Worm (Caenorhabditis elegans) whole organism, L4 larva: ENCODE measurements around the gene sfxn-1.4.

Source experiments
- R02D3.7 ChIP-seq: fragments of 150-350 bp; sonication (generic microtip); optimal IDR thresholded peaks from 3 replicates; lab custom pipeline; 2014; ENCODE audit warnings: missing biosample characterization, missing genetic modification characterization
- T20F7.1 ChIP-seq: fragments of 200-800 bp; sonication (Bioruptor generic); optimal IDR thresholded peaks from 2 replicates; lab custom pipeline; 2018; ENCODE audit warnings: mild to moderate bottlenecking, missing genetic modification characterization, missing compliant biosample characterization
- Y48G9A.11 ChIP-seq: fragments of 200-800 bp; sonication (Bioruptor generic); IDR thresholded peaks from 2 replicates; pipeline ENCODE4 v1.3.6; 2022; ENCODE audit warnings: missing genetic modification reagents, missing genetic modification characterization, missing compliant biosample characterization
- Y5F2A.4 ChIP-seq: fragments of 200-800 bp; sonication (Bioruptor generic); optimal IDR thresholded peaks from 2 replicates; lab custom pipeline; 2018; ENCODE audit warnings: mild to moderate bottlenecking, missing genetic modification characterization, missing compliant biosample characterization
- Y75B8A.6 ChIP-seq: fragments of 200-800 bp; sonication (Bioruptor generic); IDR thresholded peaks from 2 replicates; pipeline ENCODE4 v1.3.6; 2022; ENCODE audit warnings: missing genetic modification reagents, missing genetic modification characterization, missing compliant biosample characterization
- aha-1 ChIP-seq: fragments of 150-350 bp; peaks from one replicate; lab custom pipeline; 2014; ENCODE audit warnings: missing biosample characterization, missing genetic modification characterization
- ceh-28 ChIP-seq: fragments of 150-350 bp; optimal IDR thresholded peaks from 2 replicates; lab custom pipeline; 2014; ENCODE audit warnings: missing biosample characterization, missing genetic modification reagents, missing genetic modification characterization
- ceh-44 ChIP-seq: fragments of 200-800 bp; sonication (Bioruptor generic); IDR thresholded peaks from 2 replicates; pipeline ENCODE4 v1.3.6; 2022; ENCODE audit warnings: missing genetic modification reagents, missing genetic modification characterization, missing compliant biosample characterization
- ceh-62 ChIP-seq: sonication (generic microtip); optimal IDR thresholded peaks from 2 replicates; lab custom pipeline; 2017; ENCODE audit warnings: missing biosample characterization, missing genetic modification characterization
- ceh-82 ChIP-seq: sonication (generic microtip); optimal IDR thresholded peaks from 2 replicates; lab custom pipeline; 2017; ENCODE audit warnings: missing biosample characterization, missing genetic modification characterization
- daf-8 ChIP-seq: fragments of 200-800 bp; sonication (Bioruptor generic); IDR thresholded peaks from 2 replicates; pipeline ENCODE4 v1.3.6; 2022; ENCODE audit warnings: missing genetic modification characterization, missing compliant biosample characterization
- dmd-8 ChIP-seq: fragments of 200-800 bp; sonication (Bioruptor generic); IDR thresholded peaks from 2 replicates; pipeline ENCODE4 v1.3.6; 2022; ENCODE audit warnings: missing genetic modification characterization, missing compliant biosample characterization
- dmd-9 ChIP-seq: fragments of 200-800 bp; sonication (Bioruptor generic); IDR thresholded peaks from 2 replicates; pipeline ENCODE4 v1.3.6; 2022; ENCODE audit warnings: missing genetic modification reagents, missing genetic modification characterization, missing compliant biosample characterization
- duxl-1 ChIP-seq: sonication (generic microtip); optimal IDR thresholded peaks from 2 replicates; lab custom pipeline; 2016; ENCODE audit warnings: mild to moderate bottlenecking, missing genetic modification characterization, moderate library complexity, missing compliant biosample characterization; ENCODE audit not compliant: poor library complexity
- dve-1 ChIP-seq: sonication (generic microtip); optimal IDR thresholded peaks from 2 replicates; lab custom pipeline; 2017; ENCODE audit warnings: antibody characterized with exemption, mild to moderate bottlenecking, missing genetic modification characterization, missing compliant biosample characterization; ENCODE audit not compliant: insufficient read depth
- egl-43 ChIP-seq: fragments of 200-800 bp; sonication (Bioruptor generic); IDR thresholded peaks from 2 replicates; pipeline ENCODE4 v1.3.6; 2022; ENCODE audit warnings: missing genetic modification reagents, missing genetic modification characterization, missing compliant biosample characterization
- fkh-10 ChIP-seq: fragments of 150-350 bp; optimal IDR thresholded peaks from 2 replicates; lab custom pipeline; 2014; ENCODE audit warnings: missing biosample characterization, missing genetic modification reagents, missing genetic modification characterization
- hif-1 ChIP-seq, 2 experiments: sonication (generic microtip); optimal IDR thresholded peaks; 2 replicates each; lab custom pipeline; 2016 to 2017; ENCODE audit warnings: missing compliant biosample characterization in 2 of 2, missing genetic modification characterization in 2 of 2, missing genetic modification reagents in 2 of 2, missing genotype in 2 of 2, mild to moderate bottlenecking in 1 of 2
- hlh-30 ChIP-seq: sonication (generic microtip); optimal IDR thresholded peaks from 2 replicates; lab custom pipeline; 2017; ENCODE audit warnings: antibody characterized with exemption, mild to moderate bottlenecking, missing genetic modification characterization, missing compliant biosample characterization; ENCODE audit not compliant: insufficient read depth
- jun-1 ChIP-seq: fragments of 150-350 bp; optimal IDR thresholded peaks from 2 replicates; lab custom pipeline; 2014; ENCODE audit warnings: missing biosample characterization, missing genetic modification reagents, missing genetic modification characterization
- lim-7 ChIP-seq: fragments of 200-800 bp; sonication (Bioruptor generic); IDR thresholded peaks from 2 replicates; pipeline ENCODE4 v1.3.6; 2022; ENCODE audit warnings: missing genetic modification characterization, missing compliant biosample characterization
- lin-38 ChIP-seq: fragments of 200-800 bp; sonication (Bioruptor generic); IDR thresholded peaks from 2 replicates; pipeline ENCODE4 v1.3.6; 2022; ENCODE audit warnings: missing genetic modification reagents, missing genetic modification characterization, missing compliant biosample characterization
- lin-39 ChIP-seq: fragments of 150-350 bp; optimal IDR thresholded peaks from 2 replicates; lab custom pipeline; 2014; ENCODE audit warnings: missing biosample characterization, missing genetic modification reagents, missing genetic modification characterization
- mdl-1 ChIP-seq, 2 experiments: fragments of 150-350 bp in 1 of 2; sonication (generic microtip) in 1 of 2; optimal IDR thresholded peaks; 2 replicates each; lab custom pipeline; 2014 to 2017; ENCODE audit warnings: missing biosample characterization in 2 of 2, missing genetic modification characterization in 2 of 2
- mdt-29 ChIP-seq: fragments of 200-800 bp; sonication (Bioruptor generic); IDR thresholded peaks from 2 replicates; pipeline ENCODE4 v1.3.6; 2022; ENCODE audit warnings: missing genetic modification reagents, missing genetic modification characterization, missing compliant biosample characterization
- nhr-10 ChIP-seq: fragments of 150-350 bp; optimal IDR thresholded peaks from 2 replicates; lab custom pipeline; 2014; ENCODE audit warnings: missing biosample characterization, missing genetic modification characterization
- nhr-111 ChIP-seq: fragments of 200-800 bp; sonication (Bioruptor generic); optimal IDR thresholded peaks from 2 replicates; lab custom pipeline; 2018; ENCODE audit warnings: mild to moderate bottlenecking, missing genetic modification characterization, missing compliant biosample characterization
- nhr-237 ChIP-seq: sonication (generic microtip); optimal IDR thresholded peaks from 2 replicates; lab custom pipeline; 2017; ENCODE audit warnings: missing biosample characterization, missing genetic modification characterization
- nhr-28 ChIP-seq: fragments of 150-350 bp; optimal IDR thresholded peaks from 2 replicates; lab custom pipeline; 2014; ENCODE audit warnings: missing biosample characterization, missing genetic modification characterization
- nhr-42 ChIP-seq: fragments of 200-800 bp; sonication (Bioruptor generic); IDR thresholded peaks from 2 replicates; pipeline ENCODE4 v1.3.6; 2022; ENCODE audit warnings: missing genetic modification characterization, missing compliant biosample characterization
- php-3 ChIP-seq: fragments of 200-800 bp; sonication (Bioruptor generic); IDR thresholded peaks from 2 replicates; pipeline ENCODE4 v1.3.6; 2022; ENCODE audit warnings: missing genetic modification reagents, missing genetic modification characterization, missing compliant biosample characterization
- pqm-1 ChIP-seq: sonication (generic microtip); optimal IDR thresholded peaks from 2 replicates; lab custom pipeline; 2017; ENCODE audit warnings: missing biosample characterization, missing genetic modification characterization
- rbr-2 ChIP-seq: sonication (generic microtip); optimal IDR thresholded peaks from 2 replicates; lab custom pipeline; 2016; ENCODE audit warnings: missing genotype, missing genetic modification characterization, missing compliant biosample characterization
- set-16 ChIP-seq: fragments of 200-800 bp; sonication (Bioruptor generic); IDR thresholded peaks from 2 replicates; pipeline ENCODE4 v1.3.6; 2022; ENCODE audit warnings: missing genetic modification reagents, missing genetic modification characterization, missing compliant biosample characterization
- spr-1 ChIP-seq: sonication (generic microtip); optimal IDR thresholded peaks from 2 replicates; lab custom pipeline; 2016; ENCODE audit warnings: mild to moderate bottlenecking, missing genetic modification characterization, missing compliant biosample characterization
- spr-3 ChIP-seq: fragments of 200-800 bp; sonication (Bioruptor generic); optimal IDR thresholded peaks from 2 replicates; lab custom pipeline; 2018; ENCODE audit warnings: mild to moderate bottlenecking, missing genetic modification characterization, missing compliant biosample characterization
- unc-130 ChIP-seq: sonication (generic microtip); optimal IDR thresholded peaks from 2 replicates; lab custom pipeline; 2016; ENCODE audit warnings: missing genetic modification reagents, missing genetic modification characterization, missing compliant biosample characterization
- unc-39 ChIP-seq: sonication (generic microtip); optimal IDR thresholded peaks from 2 replicates; lab custom pipeline; 2017; ENCODE audit warnings: missing biosample characterization, missing genetic modification characterization
- unc-62 ChIP-seq, 3 experiments: fragments of 150-350 bp in 1 of 3; sonication (generic microtip); optimal IDR thresholded peaks in 2 of 3; peaks in 1 of 3; 1 replicate in 1 of 3; 2 replicates in 2 of 3; lab custom pipeline; 2014 to 2017; ENCODE audit warnings: missing biosample characterization in 3 of 3, missing genetic modification characterization in 3 of 3, missing genetic modification reagents in 3 of 3, missing genotype in 1 of 3
- zfp-3 ChIP-seq: fragments of 200-800 bp; sonication (Bioruptor generic); conservative IDR thresholded peaks from 2 replicates; pipeline ENCODE4 v1.3.6; 2022; ENCODE audit warnings: missing genetic modification reagents, missing genetic modification characterization, missing compliant biosample characterization
- zip-2 ChIP-seq: fragments of 150-350 bp; optimal IDR thresholded peaks from 2 replicates; lab custom pipeline; 2014; ENCODE audit warnings: missing biosample characterization, missing genetic modification characterization
- ztf-7 ChIP-seq: fragments of 150-350 bp; optimal IDR thresholded peaks from 2 replicates; lab custom pipeline; 2014; ENCODE audit warnings: missing biosample characterization, missing genetic modification characterization

The sfxn-1.4 gene

ce11 chrII:11722164-11722563 lies 41.1 kb upstream of the sfxn-1.4 start (continued):
- peak in 1 of 2 experiments; percentile 61 for TF ChIP-seq hif-1 (tag; optimal IDR thresholded peaks at IDR 0.05; lab: Kevin White, UChicago)
- TF ChIP-seq egl-43 (GFP tag; lab: Robert Waterston, UW), result no peak
- TF ChIP-seq jun-1 (tag; lab: Kevin White, UChicago), result no peak

ce11 chrII:11721604-11722003 lies 40.6 kb upstream of the sfxn-1.4 start:
- TF ChIP-seq set-16 (GFP tag; lab: Robert Waterston, UW), result peak; percentile 79
- no peak for TF ChIP-seq ceh-44 (GFP tag; lab: Robert Waterston, UW)
- no peak for TF ChIP-seq spr-3 (GFP tag; lab: Kevin White, UChicago)
- no peak for TF ChIP-seq ceh-82 (tag; lab: Kevin White, UChicago)
- TF ChIP-seq hif-1 (tag; optimal IDR thresholded peaks at IDR 0.05; lab: Kevin White, UChicago), result no peak
- 0 out of 2 replicates have a peak, but pooled peaks have one; percentile 6 for TF ChIP-seq egl-43 (GFP tag; lab: Robert Waterston, UW)
- TF ChIP-seq mdl-1 (tag; optimal IDR thresholded peaks at IDR 0.05; lab: Kevin White, UChicago), result no peak
- TF ChIP-seq php-3 (GFP tag; lab: Robert Waterston, UW), result 0 out of 2 replicates have a peak, but pooled peaks have one; percentile 26

ce11 chrII:11720819-11721218 lies 39.8 kb upstream of the sfxn-1.4 start:
- TF ChIP-seq Y75B8A.6 (GFP tag; lab: Robert Waterston, UW), result no peak
- TF ChIP-seq duxl-1 (tag; lab: Kevin White, UChicago), result no peak
- peak; percentile 77 for TF ChIP-seq spr-3 (GFP tag; lab: Kevin White, UChicago)
- peak; percentile 71 for TF ChIP-seq Y48G9A.11
- TF ChIP-seq daf-8 (GFP tag; lab: Robert Waterston, UW), result no peak
- peak; percentile 89 for TF ChIP-seq spr-1
- no peak for TF ChIP-seq php-3 (GFP tag; lab: Robert Waterston, UW)
- no peak for TF ChIP-seq dmd-8 (GFP tag; lab: Robert Waterston, UW)
- TF ChIP-seq dmd-9, result no peak
- no peak for TF ChIP-seq set-16 (GFP tag; lab: Robert Waterston, UW)
- no peak for TF ChIP-seq ztf-7
- no peak for TF ChIP-seq zip-2 (tag; lab: Kevin White, UChicago)
- TF ChIP-seq hif-1 (tag; optimal IDR thresholded peaks at IDR 0.05; lab: Kevin White, UChicago), result no peak
- TF ChIP-seq T20F7.1, result peak; percentile 87
- no peak for TF ChIP-seq ceh-44 (GFP tag; lab: Robert Waterston, UW)
- TF ChIP-seq mdt-29 (GFP tag; lab: Robert Waterston, UW), result no peak
- no peak for TF ChIP-seq nhr-10 (tag; lab: Kevin White, UChicago)

ce11 chrII:11720102-11720501 lies 39.1 kb upstream of the sfxn-1.4 start, which contains the start of gene F13D12.3:
Gene F13D12.3, plus strand, starts transcription at chrII:11720402.
- TF ChIP-seq Y5F2A.4 (GFP tag; lab: Kevin White, UChicago) (no peak), fkh-10 (no peak), aha-1 (tag; lab: Kevin White, UChicago) (peak; percentile 21)
- TF ChIP-seq, all 104 proteins: peak for 1

- no peak for TF ChIP-seq nhr-28 (tag; lab: Kevin White, UChicago)
- no peak for TF ChIP-seq ceh-82 (tag; lab: Kevin White, UChicago)
- TF ChIP-seq spr-3 (GFP tag; lab: Kevin White, UChicago), result peak; percentile 93
- TF ChIP-seq pqm-1 (tag; lab: Kevin White, UChicago), result no peak
- TF ChIP-seq Y48G9A.11, result peak; percentile 76
- TF ChIP-seq unc-130, result no peak
- TF ChIP-seq duxl-1 (tag; lab: Kevin White, UChicago), result no peak
- peak; percentile 91 for TF ChIP-seq T20F7.1
- TF ChIP-seq nhr-42 (GFP tag; lab: Robert Waterston, UW), result no peak
- TF ChIP-seq ceh-28 (tag; lab: Kevin White, UChicago), result no peak
- no peak for TF ChIP-seq ceh-62 (tag; lab: Kevin White, UChicago)
- no peak for TF ChIP-seq dve-1 (tag; lab: Kevin White, UChicago)
- no peak for TF ChIP-seq rbr-2 (tag; lab: Kevin White, UChicago)
- no peak for TF ChIP-seq lim-7 (GFP tag; lab: Robert Waterston, UW)
- no peak for TF ChIP-seq R02D3.7
- TF ChIP-seq unc-62 (GFP tag; optimal IDR thresholded peaks at IDR 0.05 in 1 of 2; lab: Kevin White, UChicago), result no peak
- no peak for TF ChIP-seq unc-62 (tag; optimal IDR thresholded peaks at IDR 0.05; lab: Kevin White, UChicago)
- no peak for TF ChIP-seq zfp-3 (GFP tag; lab: Robert Waterston, UW)
- TF ChIP-seq lin-39, result no peak
- TF ChIP-seq dmd-9, result no peak
- no peak for TF ChIP-seq hlh-30 (tag; lab: Kevin White, UChicago)
- no peak for TF ChIP-seq unc-39 (tag; lab: Kevin White, UChicago)
- no peak for TF ChIP-seq nhr-111 (GFP tag; lab: Kevin White, UChicago)
- TF ChIP-seq lin-38 (GFP tag; lab: Robert Waterston, UW), result no peak
- no peak for TF ChIP-seq nhr-237 (tag; lab: Kevin White, UChicago)
Measured at ce11 chrII:11719533-11719932, 38.5 kb upstream of the sfxn-1.4 start.
